Worm (Caenorhabditis elegans) whole organism, mixed stage, embryonic: ENCODE measurements around the gene C31C9.7.

Experiments
- ces-1 ChIP-seq: fragments of 150-350 bp; optimal IDR thresholded peaks from 2 replicates; lab custom pipeline; 2014; ENCODE audit warnings: missing biosample characterization, missing genetic modification reagents, missing genetic modification characterization
- unc-62 ChIP-seq: fragments of 150-350 bp; optimal IDR thresholded peaks from 2 replicates; lab custom pipeline; 2014; ENCODE audit warnings: missing biosample characterization, missing genetic modification reagents, missing genetic modification characterization

ce11 chrII:13624330-13624729 is 44.6 kb upstream of the C31C9.7 start, which contains the start of gene gst-16:
- no peak for TF ChIP-seq ces-1
- no peak for TF ChIP-seq unc-62 (GFP tag; lab: Kevin White, UChicago)
